Worm (Caenorhabditis elegans) whole organism, L3 larva: Measurements from ENCODE around the gene H37A05.4.

Experiments
- R02D3.7 ChIP-seq: fragments of 150-350 bp; optimal IDR thresholded peaks from 2 replicates; lab custom pipeline; 2014; ENCODE audit warnings: missing biosample characterization, missing genetic modification characterization
- ZK546.5 ChIP-seq: sonication (generic microtip); optimal IDR thresholded peaks from 2 replicates; lab custom pipeline; 2017; ENCODE audit warnings: missing biosample characterization, missing genetic modification characterization
- aly-2 ChIP-seq: fragments of 150-350 bp; optimal IDR thresholded peaks from 2 replicates; lab custom pipeline; 2014; ENCODE audit warnings: missing biosample characterization, missing genetic modification characterization
- ama-1 ChIP-seq: fragments of 150-350 bp; optimal IDR thresholded peaks from 2 replicates; lab custom pipeline; 2018
- ceh-28 ChIP-seq: fragments of 150-350 bp; optimal IDR thresholded peaks from 2 replicates; lab custom pipeline; 2014; ENCODE audit warnings: missing biosample characterization, missing genetic modification reagents, missing genetic modification characterization
- ceh-82 ChIP-seq: fragments of 150-350 bp; optimal IDR thresholded peaks from 2 replicates; lab custom pipeline; 2014; ENCODE audit warnings: missing biosample characterization, missing genetic modification characterization
- ceh-9 ChIP-seq: sonication (generic microtip); optimal IDR thresholded peaks from 2 replicates; lab custom pipeline; 2018; ENCODE audit warnings: missing biosample characterization, missing genetic modification characterization
- daf-12 ChIP-seq: fragments of 150-350 bp; optimal IDR thresholded peaks from 2 replicates; lab custom pipeline; 2014; ENCODE audit warnings: missing biosample characterization, missing genetic modification reagents, missing genetic modification characterization
- egl-27 ChIP-seq: sonication (generic microtip); optimal IDR thresholded peaks from 4 replicates; lab custom pipeline; 2017; ENCODE audit warnings: missing biosample characterization, missing genetic modification reagents, missing genetic modification characterization
- elt-2 ChIP-seq: sonication (generic microtip); optimal IDR thresholded peaks from 2 replicates; lab custom pipeline; 2016; ENCODE audit warnings: missing genetic modification reagents, mild to moderate bottlenecking, missing genetic modification characterization, missing compliant biosample characterization
- elt-3 ChIP-seq, 3 experiments: fragments of 150-350 bp in 1 of 3; sonication (generic microtip) in 2 of 3; optimal IDR thresholded peaks; 2 replicates in 2 of 3; 4 replicates in 1 of 3; lab custom pipeline; 2014 to 2017; ENCODE audit warnings: missing biosample characterization in 3 of 3, missing genetic modification characterization in 3 of 3
- eor-1 ChIP-seq, 2 experiments: fragments of 150-350 bp; optimal IDR thresholded peaks; 2 replicates each; lab custom pipeline; 2014 to 2018; ENCODE audit warnings: missing biosample characterization in 2 of 2, missing genetic modification characterization in 2 of 2
- fkh-10 ChIP-seq: sonication (generic microtip); optimal IDR thresholded peaks from 2 replicates; lab custom pipeline; 2017; ENCODE audit warnings: missing biosample characterization, missing genetic modification reagents, missing genetic modification characterization
- fkh-2 ChIP-seq: fragments of 150-350 bp; optimal IDR thresholded peaks from 2 replicates; lab custom pipeline; 2014; ENCODE audit warnings: missing biosample characterization, missing genetic modification reagents, missing genetic modification characterization
- fos-1 ChIP-seq: fragments of 150-350 bp; optimal IDR thresholded peaks from 2 replicates; lab custom pipeline; 2014; ENCODE audit warnings: missing biosample characterization, missing genetic modification characterization
- jun-1 ChIP-seq: fragments of 150-350 bp; optimal IDR thresholded peaks from 2 replicates; lab custom pipeline; 2014; ENCODE audit warnings: missing biosample characterization, missing genetic modification reagents, missing genetic modification characterization
- lin-39 ChIP-seq: fragments of 150-350 bp; optimal IDR thresholded peaks from 2 replicates; lab custom pipeline; 2018; ENCODE audit warnings: missing biosample characterization, missing genetic modification reagents, missing genetic modification characterization
- lsy-12 ChIP-seq: sonication (generic microtip); optimal IDR thresholded peaks from 2 replicates; lab custom pipeline; 2016; ENCODE audit warnings: mild to moderate bottlenecking, missing genetic modification characterization, missing compliant biosample characterization
- mml-1 ChIP-seq: fragments of 150-350 bp; sonication (generic microtip); optimal IDR thresholded peaks from 3 replicates; lab custom pipeline; 2014; ENCODE audit warnings: missing biosample characterization, missing genetic modification characterization
- nfya-1 ChIP-seq: sonication (generic microtip); optimal IDR thresholded peaks from 2 replicates; lab custom pipeline; 2017; ENCODE audit warnings: missing genetic modification characterization, mild to moderate bottlenecking, missing compliant biosample characterization, antibody characterized with exemption, moderate library complexity; ENCODE audit not compliant: insufficient read depth
- nhr-12 ChIP-seq: fragments of 150-350 bp; optimal IDR thresholded peaks from 2 replicates; lab custom pipeline; 2014; ENCODE audit warnings: missing biosample characterization, missing genetic modification characterization
- nhr-23 ChIP-seq: fragments of 150-350 bp; optimal IDR thresholded peaks from 2 replicates; lab custom pipeline; 2014; ENCODE audit warnings: missing biosample characterization, missing genetic modification reagents, missing genetic modification characterization
- nhr-237 ChIP-seq: fragments of 150-350 bp; optimal IDR thresholded peaks from 2 replicates; lab custom pipeline; 2014; ENCODE audit warnings: missing biosample characterization, missing genetic modification characterization
- nhr-25 ChIP-seq: sonication (generic microtip); optimal IDR thresholded peaks from 2 replicates; lab custom pipeline; 2017; ENCODE audit warnings: missing biosample characterization, missing genetic modification characterization
- nhr-28 ChIP-seq: fragments of 150-350 bp; optimal IDR thresholded peaks from 2 replicates; lab custom pipeline; 2014; ENCODE audit warnings: missing biosample characterization, missing genetic modification characterization
- nhr-43 ChIP-seq: sonication (generic microtip); optimal IDR thresholded peaks from 2 replicates; lab custom pipeline; 2016; ENCODE audit warnings: mild to moderate bottlenecking, missing genetic modification characterization, missing compliant biosample characterization; ENCODE audit not compliant: poor library complexity, severe bottlenecking
- nhr-67 ChIP-seq: fragments of 150-350 bp; optimal IDR thresholded peaks from 2 replicates; lab custom pipeline; 2014; ENCODE audit warnings: missing biosample characterization, missing genetic modification characterization
- nhr-76 ChIP-seq: fragments of 150-350 bp; sonication (generic microtip); optimal IDR thresholded peaks from 5 replicates; lab custom pipeline; 2014; ENCODE audit warnings: missing biosample characterization, missing genetic modification characterization
- nhr-77 ChIP-seq: fragments of 150-350 bp; optimal IDR thresholded peaks from 2 replicates; lab custom pipeline; 2014; ENCODE audit warnings: missing biosample characterization, missing genetic modification characterization
- pqm-1 ChIP-seq: fragments of 150-350 bp; optimal IDR thresholded peaks from 2 replicates; lab custom pipeline; 2017; ENCODE audit warnings: missing biosample characterization, missing genetic modification characterization, inconsistent platforms
- sea-2 ChIP-seq: fragments of 150-350 bp; sonication (generic microtip); optimal IDR thresholded peaks from 4 replicates; lab custom pipeline; 2014; ENCODE audit warnings: missing biosample characterization, missing genetic modification reagents, missing genetic modification characterization
- snpc-4 ChIP-seq: fragments of 150-350 bp; optimal IDR thresholded peaks from 2 replicates; lab custom pipeline; 2014; ENCODE audit warnings: missing biosample characterization, missing genetic modification characterization
- tbx-2 ChIP-seq: sonication (generic microtip); optimal IDR thresholded peaks from 2 replicates; lab custom pipeline; 2016; ENCODE audit warnings: mild to moderate bottlenecking, missing genetic modification characterization, missing compliant biosample characterization
- unc-39 ChIP-seq: sonication (generic microtip); optimal IDR thresholded peaks from 4 replicates; lab custom pipeline; 2017; ENCODE audit warnings: missing biosample characterization, missing genetic modification characterization
- zag-1 ChIP-seq: fragments of 150-350 bp; optimal IDR thresholded peaks from 2 replicates; lab custom pipeline; 2014; ENCODE audit warnings: missing biosample characterization, missing genetic modification characterization

Gene H37A05.4

ce11 chrV:13649730-13650349 lies at the start of gene H37A05.4:
TSS of gene H37A05.4 (minus strand) at chrV:13649780.
- TF ChIP-seq snpc-4 (tag; lab: Kevin White, UChicago) (no peak), nhr-23 (tag; lab: Kevin White, UChicago) (peak; percentile 35), nhr-43 (tag; lab: Kevin White, UChicago) (peak; percentile 94), pqm-1 (tag; lab: Kevin White, UChicago) (no peak), tbx-2 (tag; lab: Kevin White, UChicago) (peak; percentile 7), aly-2 (tag; lab: Kevin White, UChicago) (peak; percentile 18), elt-2 (tag; lab: Kevin White, UChicago) (peak; percentile 40), lsy-12 (tag; lab: Kevin White, UChicago) (peak; percentile 73), ama-1 (lab: Kevin White, UChicago) (peak; percentile 33)

ce11 chrV:13694103-13694502 lies 44.5 kb upstream of the H37A05.4 start:
- TF ChIP-seq nfya-1 (tag; lab: Kevin White, UChicago) (no peak), unc-39 (tag; lab: Kevin White, UChicago) (no peak), nhr-76 (no peak), ceh-9 (no peak), sea-2 (no peak), nhr-67 (no peak), egl-27 (no peak), daf-12 (tag; lab: Kevin White, UChicago) (no peak), elt-2 (tag; lab: Kevin White, UChicago) (no peak), jun-1 (no peak), nhr-12 (tag; lab: Kevin White, UChicago) (no peak), zag-1 (tag; lab: Kevin White, UChicago) (no peak), ceh-82 (tag; lab: Kevin White, UChicago) (no peak), R02D3.7 (no peak), ama-1 (lab: Kevin White, UChicago) (no peak), fos-1 (tag; lab: Kevin White, UChicago) (no peak), nhr-43 (tag; lab: Kevin White, UChicago) (no peak)
- TF ChIP-seq, all 47 proteins: peak for 0

DNA sequence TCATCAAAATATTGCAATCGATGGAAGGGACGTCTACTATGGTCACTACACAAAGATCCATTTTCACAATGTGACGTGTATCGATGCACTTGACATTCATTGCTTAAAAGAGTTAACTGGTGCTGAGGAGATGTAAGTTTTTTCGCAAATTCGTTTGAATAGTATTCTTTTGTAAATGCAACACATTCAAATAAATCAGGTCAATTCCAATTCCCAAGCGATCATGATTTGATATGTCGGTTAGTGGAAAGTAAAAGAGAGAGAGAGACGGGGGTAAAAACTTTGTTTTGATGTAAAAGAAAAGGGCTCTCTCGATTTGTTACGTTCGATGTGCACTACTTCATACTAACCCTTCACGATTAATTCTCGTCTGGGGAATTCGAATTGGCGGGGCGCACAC lies 40.7 kb upstream of the H37A05.4 start:
- TF ChIP-seq lin-39 (tag; lab: Kevin White, UChicago) (peak; percentile 25), ceh-28 (tag; lab: Kevin White, UChicago) (no peak), sea-2 (no peak)

- TF ChIP-seq zag-1 (tag; lab: Kevin White, UChicago) (no peak), fkh-10 (GFP tag; lab: Kevin White, UChicago) (no peak), ZK546.5 (tag; lab: Kevin White, UChicago) (no peak), ama-1 (lab: Kevin White, UChicago) (no peak), ceh-9 (no peak), aly-2 (tag; lab: Kevin White, UChicago) (no peak), nhr-28 (tag; lab: Kevin White, UChicago) (no peak), nhr-43 (tag; lab: Kevin White, UChicago) (no peak), eor-1 (tag; optimal IDR thresholded peaks at IDR 0.05; lab: Kevin White, UChicago) (no peak), unc-39 (tag; lab: Kevin White, UChicago) (no peak), pqm-1 (tag; lab: Kevin White, UChicago) (no peak), nhr-25 (tag; lab: Kevin White, UChicago) (no peak), nhr-67 (no peak), elt-2 (tag; lab: Kevin White, UChicago) (no peak), mml-1 (tag; lab: Kevin White, UChicago) (no peak), fkh-2 (tag; lab: Kevin White, UChicago) (no peak)
Observed at ce11 chrV:13689592-13689991, 40.0 kb upstream of the H37A05.4 start, which contains the start of gene T01D3.1. TSS of gene T01D3.1 (plus strand) at chrV:13689892.

ce11 chrV:13687504-13687903 lies 37.9 kb upstream of the H37A05.4 start:
- TF ChIP-seq elt-3 (tag; optimal IDR thresholded peaks at IDR 0.05; lab: Kevin White, UChicago) (no peak), nhr-237 (tag; lab: Kevin White, UChicago) (no peak), fkh-2 (tag; lab: Kevin White, UChicago) (no peak), nhr-77 (tag; lab: Kevin White, UChicago) (no peak)
- TF ChIP-seq, all 47 proteins: peak for 0
